Comparison of ENCODE assay signal across 5 worm cellular contexts in genomic region chrX:12201840-12202239, ce11.
TF ChIP-seq lines count a peak whose summit lies in the region.

No protein-coding gene starts in this region.

TF ChIP-seq in whole organism, L1 larva, 84 proteins besides CTCF, POLR2A, EP300 and RAD21:
- TF ChIP-seq nhr-20 (tag; optimal IDR thresholded peaks at IDR 0.05; lab: Kevin White, UChicago) = no peak
- TF ChIP-seq dsc-1 (tag; optimal IDR thresholded peaks at IDR 0.05; lab: Kevin White, UChicago) = peak; percentile 20
- no peak for TF ChIP-seq irx-1 (tag; optimal IDR thresholded peaks at IDR 0.05; lab: Kevin White, UChicago)
- peak; percentile 36 for TF ChIP-seq nhr-47 (tag; optimal IDR thresholded peaks at IDR 0.05; lab: Kevin White, UChicago)
- TF ChIP-seq lsy-2 (tag; optimal IDR thresholded peaks at IDR 0.05; lab: Kevin White, UChicago) = no peak
- no peak for TF ChIP-seq zag-1 (tag; optimal IDR thresholded peaks at IDR 0.05; lab: Kevin White, UChicago)
- TF ChIP-seq mef-2 (tag; optimal IDR thresholded peaks at IDR 0.05; lab: Kevin White, UChicago) = peak; percentile 52
- TF ChIP-seq fkh-8 (tag; optimal IDR thresholded peaks at IDR 0.05; lab: Kevin White, UChicago) = peak; percentile 55
- TF ChIP-seq nhr-71 (tag; optimal IDR thresholded peaks at IDR 0.05; lab: Kevin White, UChicago) = peak; percentile 32
- TF ChIP-seq egl-13 (tag; optimal IDR thresholded peaks at IDR 0.05; lab: Kevin White, UChicago) = peak; percentile 39
- no peak for TF ChIP-seq xbp-1 (tag; optimal IDR thresholded peaks at IDR 0.05; lab: Kevin White, UChicago)
- TF ChIP-seq lin-14 (GFP tag; optimal IDR thresholded peaks at IDR 0.05; lab: Kevin White, UChicago) = peak; percentile 73
- TF ChIP-seq mdl-1 (tag; optimal IDR thresholded peaks at IDR 0.05; lab: Kevin White, UChicago) = no peak
- TF ChIP-seq F16B12.6 (tag; optimal IDR thresholded peaks at IDR 0.05; lab: Kevin White, UChicago) = no peak

TF ChIP-seq in whole organism, L2 larva, 48 proteins besides CTCF, POLR2A, EP300 and RAD21:
- peak; percentile 37 for TF ChIP-seq C34F6.9 (tag; optimal IDR thresholded peaks at IDR 0.05; lab: Kevin White, UChicago)
- TF ChIP-seq Y55F3AM.14 (GFP tag; optimal IDR thresholded peaks at IDR 0.05; lab: Kevin White, UChicago) = no peak
- no peak for TF ChIP-seq nhr-237 (tag; optimal IDR thresholded peaks at IDR 0.05; lab: Kevin White, UChicago)
- TF ChIP-seq nhr-77 (tag; optimal IDR thresholded peaks at IDR 0.05; lab: Kevin White, UChicago) = no peak
TF ChIP-seq in whole organism, L2 larva: peak in this region for 1.

TF ChIP-seq in whole organism, L3 larva, 47 proteins besides CTCF, POLR2A, EP300 and RAD21:
- TF ChIP-seq elt-3 (tag; optimal IDR thresholded peaks at IDR 0.05; lab: Kevin White, UChicago) (no peak), nhr-11 (tag; optimal IDR thresholded peaks at IDR 0.05; lab: Kevin White, UChicago) (peak; percentile 39), egl-5 (tag; optimal IDR thresholded peaks at IDR 0.05; lab: Kevin White, UChicago) (peak; percentile 17)

TF ChIP-seq in whole organism, L4 larva, 104 proteins besides CTCF, POLR2A, EP300 and RAD21:
- TF ChIP-seq unc-62 (GFP tag; optimal IDR thresholded peaks at IDR 0.05 in 1 of 2; lab: Kevin White, UChicago) (peak in 1 of 2 experiments; percentile 47), unc-62 (tag; optimal IDR thresholded peaks at IDR 0.05; lab: Kevin White, UChicago) (no peak), nhr-10 (tag; optimal IDR thresholded peaks at IDR 0.05; lab: Kevin White, UChicago) (no peak), lin-1 (GFP tag; IDR thresholded peaks at IDR 0.05; lab: Robert Waterston, UW) (no peak), hmg-1.1 (GFP tag; IDR thresholded peaks at IDR 0.05; lab: Robert Waterston, UW) (no peak), set-16 (GFP tag; IDR thresholded peaks at IDR 0.05; lab: Robert Waterston, UW) (0 out of 2 replicates have a peak, but pooled peaks have one; percentile 0), lin-13 (GFP tag; optimal IDR thresholded peaks at IDR 0.05; lab: Kevin White, UChicago) (no peak)

TF ChIP-seq in whole organism, mixed stage, embryonic, 35 proteins besides CTCF, POLR2A, EP300 and RAD21:
- TF ChIP-seq ces-1 (GFP tag; optimal IDR thresholded peaks at IDR 0.05; lab: Kevin White, UChicago) (peak; percentile 32), hlh-1 (tag; optimal IDR thresholded peaks at IDR 0.05; lab: Kevin White, UChicago) (no peak)
TF ChIP-seq in whole organism, mixed stage, embryonic: peak in this region for 1.
